Fruit fly (Drosophila melanogaster): ENCODE measurements around the gene skl.

skl gene

dm6 chr3L:18402628-18403587 is 36.8 kb downstream of the skl start (continued):
- TF ChIP-seq Rfx (GFP tag; IDR thresholded peaks at IDR 0.05) (no peak), CG10462 (GFP tag; optimal IDR thresholded peaks at IDR 0.05) (peak; percentile 8), oc (tag; optimal IDR thresholded peaks at IDR 0.05) (peak; percentile 22), cad (GFP tag; optimal IDR thresholded peaks at IDR 0.05) (no peak), gsb (GFP tag; IDR thresholded peaks at IDR 0.05) (no peak), CG6175 (GFP tag; IDR thresholded peaks at IDR 0.05) (no peak), CG2678 (tag; optimal IDR thresholded peaks at IDR 0.05) (peak; percentile 71), prd (optimal IDR thresholded peaks at IDR 0.05) (no peak), prd (GFP tag; IDR thresholded peaks at IDR 0.05) (peak; percentile 60; the same call in 2 of the 3 replicates), Kr (GFP tag; optimal IDR thresholded peaks at IDR 0.05) (peak; percentile 97), HHEX (GFP tag; optimal IDR thresholded peaks at IDR 0.05) (peak; percentile 13), CG10979 (tag; optimal IDR thresholded peaks at IDR 0.05) (peak; percentile 83), zfh2 (GFP tag; optimal IDR thresholded peaks at IDR 0.05) (no peak), CG33557 (GFP tag; optimal IDR thresholded peaks at IDR 0.05) (peak; percentile 91), CG3065 (GFP tag; optimal IDR thresholded peaks at IDR 0.05) (peak; percentile 10), z (GFP tag; IDR thresholded peaks at IDR 0.05) (0 out of 3 replicates have a peak, but pooled peaks have one; percentile 36), rib (GFP tag; IDR thresholded peaks at IDR 0.05) (no peak; the same call in 1 of the 2 replicates), Fer2 (tag; optimal IDR thresholded peaks at IDR 0.05) (no peak), CG4424 (GFP tag; optimal IDR thresholded peaks at IDR 0.05) (peak; percentile 29), schlank (tag; optimal IDR thresholded peaks at IDR 0.05) (no peak), CG4854 (GFP tag; optimal IDR thresholded peaks at IDR 0.05) (no peak), CG17385 (GFP tag; optimal IDR thresholded peaks at IDR 0.05) (peak; percentile 38), pum (GFP tag; optimal IDR thresholded peaks at IDR 0.05) (peak; percentile 1), unpg (GFP tag; optimal IDR thresholded peaks at IDR 0.05) (peak; percentile 65), bcd (GFP tag; optimal IDR thresholded peaks at IDR 0.05) (peak; percentile 20), crol (GFP tag; IDR thresholded peaks at IDR 0.05) (peak; percentile 75), PHDP (tag; optimal IDR thresholded peaks at IDR 0.05) (peak; percentile 62), CG30020 (tag; optimal IDR thresholded peaks at IDR 0.05) (no peak), CG15269 (tag; optimal IDR thresholded peaks at IDR 0.05) (peak; percentile 64), E2f2 (GFP tag; IDR thresholded peaks at IDR 0.05) (no peak), Sry-δ (GFP tag; optimal IDR thresholded peaks at IDR 0.05) (peak; percentile 20), Ptx1 (GFP tag; IDR thresholded peaks at IDR 0.05) (peak; percentile 61), Scr (GFP tag; IDR thresholded peaks at IDR 0.05; ENCODE audit: partially characterized antibody) (no peak), CG16863 (GFP tag; optimal IDR thresholded peaks at IDR 0.05) (peak; percentile 37), bigmax (GFP tag; optimal IDR thresholded peaks at IDR 0.05) (no peak), CG1024 (GFP tag; IDR thresholded peaks at IDR 0.05) (0 out of 2 replicates have a peak, but pooled peaks have one; percentile 16), Hr51 (GFP tag; optimal IDR thresholded peaks at IDR 0.05) (peak; percentile 55 to 66), unc-4 (GFP tag; IDR thresholded peaks at IDR 0.05; ENCODE audit: partially characterized antibody) (no peak), CG18011 (GFP tag; optimal IDR thresholded peaks at IDR 0.05) (no peak), CG14667 (GFP tag; IDR thresholded peaks at IDR 0.05) (no peak), Tbp (GFP tag; optimal IDR thresholded peaks at IDR 0.05) (no peak), otp (GFP tag; IDR thresholded peaks at IDR 0.05) (peak; percentile 65; the same call in 2 of the 3 replicates), tap (tag; optimal IDR thresholded peaks at IDR 0.05) (peak; percentile 23), sens (GFP tag) (peak; percentile 98), CG4282 (GFP tag; optimal IDR thresholded peaks at IDR 0.05) (no peak), klu (GFP tag; IDR thresholded peaks at IDR 0.05) (no peak; the same call in 1 of the 2 replicates), kni (GFP tag; optimal IDR thresholded peaks at IDR 0.05) (peak; percentile 97), nerfin-2 (GFP tag; IDR thresholded peaks at IDR 0.05; ENCODE audit: partially characterized antibody) (no peak), Adf1 (GFP tag; IDR thresholded peaks at IDR 0.05) (no peak)

Measured in whole organism, embryonic.